Fruit fly (Drosophila melanogaster) whole organism, embryonic: ENCODE results near the gene CG6961.
A peak's percentile ranks its signal among the peaks of the same experiment; 100 is the strongest.

Source experiments
- Aef1 ChIP-seq: fragments of 200-800 bp; sonication (Bioruptor generic); IDR thresholded peaks from 3 replicates; pipeline ENCODE4 v1.3.6; 2022; ENCODE audit warnings: missing biosample characterization, missing genetic modification characterization
- CG10267 ChIP-seq: fragments of 200-800 bp; sonication (Bioruptor generic); optimal IDR thresholded peaks from 2 replicates; lab custom pipeline; 2018; ENCODE audit warnings: missing biosample characterization, mild to moderate bottlenecking, missing genetic modification characterization, moderate library complexity
- CG10959 ChIP-seq: fragments of 200-800 bp; sonication (Bioruptor generic); IDR thresholded peaks from 2 replicates; pipeline ENCODE4 v1.3.6; 2022; ENCODE audit warnings: missing biosample characterization, missing genetic modification characterization
- CG11695 ChIP-seq: fragments of 200-800 bp; sonication (Bioruptor generic); IDR thresholded peaks from 3 replicates; pipeline ENCODE4 v1.3.6; 2022; ENCODE audit warnings: missing biosample characterization, missing genetic modification characterization
- CG12659 ChIP-seq: fragments of 200-800 bp; sonication (Bioruptor generic); optimal IDR thresholded peaks from 3 replicates; lab custom pipeline; 2017; ENCODE audit warnings: mild to moderate bottlenecking, missing biosample characterization, missing genetic modification reagents, missing genetic modification characterization
- CG12942 ChIP-seq: fragments of 200-800 bp; sonication (Bioruptor generic); optimal IDR thresholded peaks from 3 replicates; lab custom pipeline; 2016; ENCODE audit warnings: missing biosample characterization, missing genetic modification characterization
- CG13287 ChIP-seq: fragments of 200-800 bp; sonication (Bioruptor generic); IDR thresholded peaks from 2 replicates; pipeline ENCODE4 v1.3.6; 2022; ENCODE audit warnings: missing biosample characterization, missing genetic modification characterization; ENCODE audit not compliant: partially characterized antibody
- CG15601 ChIP-seq: fragments of 200-800 bp; sonication (Bioruptor generic); optimal IDR thresholded peaks from 3 replicates; lab custom pipeline; 2019; ENCODE audit warnings: missing biosample characterization, mild to moderate bottlenecking, missing genetic modification characterization, moderate library complexity
- CG17186 ChIP-seq: fragments of 200-800 bp; sonication (Bioruptor generic); optimal IDR thresholded peaks from 3 replicates; lab custom pipeline; 2017; ENCODE audit warnings: missing biosample characterization, missing genetic modification reagents, missing genetic modification characterization
- CG2129 ChIP-seq: fragments of 200-800 bp; sonication (Bioruptor generic); IDR thresholded peaks from 2 replicates; pipeline ENCODE4 v1.3.6; 2022; ENCODE audit warnings: missing biosample characterization, missing genetic modification characterization; ENCODE audit not compliant: partially characterized antibody
- CG30020 ChIP-seq: fragments of 200-800 bp; optimal IDR thresholded peaks from 2 replicates; lab custom pipeline; 2019; ENCODE audit warnings: missing biosample characterization, mild to moderate bottlenecking, missing genetic modification characterization, moderate library complexity
- CG30403 ChIP-seq: fragments of 200-800 bp; sonication (Bioruptor generic); optimal IDR thresholded peaks from 3 replicates; lab custom pipeline; 2016; ENCODE audit warnings: missing biosample characterization, missing genetic modification characterization
- CG31441 ChIP-seq: fragments of 200-800 bp; sonication (Bioruptor generic); IDR thresholded peaks from 2 replicates; pipeline ENCODE4 v1.3.6; 2022; ENCODE audit warnings: missing biosample characterization, missing genetic modification characterization
- CG32772 ChIP-seq: fragments of 200-800 bp; sonication (Bioruptor generic); IDR thresholded peaks from 2 replicates; pipeline ENCODE4 v1.3.6; 2022; ENCODE audit warnings: missing biosample characterization, missing genetic modification characterization
- CG33213 ChIP-seq: fragments of 200-800 bp; sonication (Bioruptor generic); optimal IDR thresholded peaks from 3 replicates; lab custom pipeline; 2016; ENCODE audit warnings: missing biosample characterization, missing genetic modification characterization
- CG3726 ChIP-seq: fragments of 200-800 bp; sonication (Bioruptor generic); IDR thresholded peaks from 3 replicates; pipeline ENCODE4, ENCODE4 v1.3.6; 2022; ENCODE audit warnings: missing biosample characterization, missing genetic modification characterization
- CG3995 ChIP-seq: fragments of 200-800 bp; sonication (Bioruptor generic); optimal IDR thresholded peaks from 3 replicates; lab custom pipeline; 2016; ENCODE audit warnings: missing biosample characterization, missing genetic modification characterization
- CG4617 ChIP-seq: fragments of 200-800 bp; sonication (Bioruptor generic); optimal IDR thresholded peaks from 3 replicates; lab custom pipeline; 2016; ENCODE audit warnings: missing biosample characterization, missing genetic modification characterization, borderline replicate concordance
- CG4820 ChIP-seq: fragments of 200-800 bp; sonication (Bioruptor generic); optimal IDR thresholded peaks from 3 replicates; lab custom pipeline; 2016; ENCODE audit warnings: missing biosample characterization, missing genetic modification characterization
- CG6791 ChIP-seq: fragments of 200-800 bp; sonication (Bioruptor generic); IDR thresholded peaks from 3 replicates; pipeline ENCODE4 v1.3.6; 2022; ENCODE audit warnings: missing biosample characterization, missing genetic modification characterization; ENCODE audit not compliant: partially characterized antibody
- CG9932 ChIP-seq: fragments of 200-800 bp; sonication (Bioruptor generic); IDR thresholded peaks from 2 replicates; pipeline ENCODE4 v1.3.6; 2022; ENCODE audit warnings: missing biosample characterization, missing genetic modification characterization
- Dref ChIP-seq: fragments of 200-800 bp; sonication (Bioruptor generic); IDR thresholded peaks from 2 replicates; pipeline ENCODE4 v1.3.6; 2022; ENCODE audit warnings: missing biosample characterization, missing genetic modification characterization
- E2f2 ChIP-seq: fragments of 200-800 bp; sonication (Bioruptor generic); IDR thresholded peaks from 2 replicates; pipeline ENCODE4 v1.3.6; 2022; ENCODE audit warnings: missing biosample characterization, missing genetic modification characterization
- HLH4C ChIP-seq: fragments of 200-800 bp; sonication (Bioruptor generic); IDR thresholded peaks from 3 replicates; pipeline ENCODE4 v1.3.6; 2022; ENCODE audit warnings: missing biosample characterization, missing genetic modification characterization; ENCODE audit not compliant: partially characterized antibody
- HmgZ ChIP-seq: fragments of 200-800 bp; sonication (Bioruptor generic); optimal IDR thresholded peaks from 2 replicates; lab custom pipeline; 2018; ENCODE audit warnings: missing biosample characterization, mild to moderate bottlenecking, missing genetic modification characterization
- Hmr ChIP-seq: fragments of 200-800 bp; sonication (Bioruptor generic); optimal IDR thresholded peaks from 3 replicates; lab custom pipeline; 2017; ENCODE audit warnings: mild to moderate bottlenecking, missing biosample characterization, missing genetic modification reagents, missing genetic modification characterization
- MESR4 ChIP-seq: fragments of 200-800 bp; sonication (Bioruptor generic); optimal IDR thresholded peaks from 2 replicates; lab custom pipeline; 2018; ENCODE audit warnings: missing biosample characterization, mild to moderate bottlenecking, missing genetic modification characterization, moderate library complexity
- Pdp1 ChIP-seq, 2 experiments: fragments of 200-800 bp; sonication (Bioruptor generic); optimal IDR thresholded peaks; 3 replicates each; lab custom pipeline; 2016; ENCODE audit warnings: missing biosample characterization in 2 of 2, missing genetic modification characterization in 2 of 2, mild to moderate bottlenecking in 1 of 2, moderate library complexity in 1 of 2
- Scr ChIP-seq: fragments of 200-800 bp; sonication (Bioruptor generic); IDR thresholded peaks from 2 replicates; pipeline ENCODE4 v1.3.6; 2022; ENCODE audit warnings: missing biosample characterization, missing genetic modification characterization; ENCODE audit not compliant: partially characterized antibody
- Sin3A ChIP-seq: fragments of >200 bp; optimal IDR thresholded peaks from 2 replicates; lab custom pipeline; 2018
- bbx ChIP-seq: fragments of 200-800 bp; sonication (Bioruptor generic); IDR thresholded peaks from 2 replicates; pipeline ENCODE4 v1.3.6; 2022; ENCODE audit warnings: missing biosample characterization, missing genetic modification characterization; ENCODE audit not compliant: partially characterized antibody
- dm ChIP-seq: fragments of 200-800 bp; sonication (Bioruptor generic); optimal IDR thresholded peaks from 3 replicates; lab custom pipeline; 2016; ENCODE audit warnings: missing biosample characterization, missing genetic modification characterization
- fu2 ChIP-seq: fragments of 200-800 bp; sonication (Bioruptor generic); optimal IDR thresholded peaks from 2 replicates; lab custom pipeline; 2016; ENCODE audit warnings: missing biosample characterization, missing genetic modification characterization
- gsb ChIP-seq: fragments of 200-800 bp; sonication (Bioruptor generic); IDR thresholded peaks from 2 replicates; pipeline ENCODE4 v1.3.6; 2022; ENCODE audit warnings: missing biosample characterization, missing genetic modification characterization
- hb ChIP-seq: fragments of 200-800 bp; sonication (Bioruptor generic); IDR thresholded peaks from 3 replicates; pipeline ENCODE4 v1.3.6; 2022; ENCODE audit warnings: missing biosample characterization, missing genetic modification characterization; ENCODE audit not compliant: partially characterized antibody
- hbn ChIP-seq: fragments of 200-800 bp; sonication (Bioruptor generic); IDR thresholded peaks from 2 replicates; pipeline ENCODE4 v1.3.6; 2022; ENCODE audit warnings: missing biosample characterization, missing genetic modification characterization; ENCODE audit not compliant: partially characterized antibody
- kah ChIP-seq: fragments of 200-800 bp; sonication (Bioruptor generic); optimal IDR thresholded peaks from 2 replicates; lab custom pipeline; 2018; ENCODE audit warnings: missing biosample characterization, mild to moderate bottlenecking, missing genetic modification characterization
- ken ChIP-seq: fragments of 200-800 bp; sonication (Bioruptor generic); IDR thresholded peaks from 3 replicates; pipeline ENCODE4 v1.3.6; 2022; ENCODE audit warnings: missing biosample characterization, missing genetic modification characterization
- lola ChIP-seq, 3 experiments: fragments of >200 bp in 2 of 3; fragments of 200-800 bp in 1 of 3; sonication (Bioruptor generic) in 1 of 3; optimal IDR thresholded peaks; 2 replicates each; lab custom pipeline; 2017 to 2019; ENCODE audit warnings: missing biosample characterization in 3 of 3, missing genetic modification characterization in 3 of 3, mild to moderate bottlenecking in 1 of 3, moderate library complexity in 1 of 3
- mirr ChIP-seq: fragments of 200-800 bp; sonication (Bioruptor generic); optimal IDR thresholded peaks from 3 replicates; lab custom pipeline; 2018; ENCODE audit warnings: missing biosample characterization, mild to moderate bottlenecking, missing genetic modification characterization
- nerfin-2 ChIP-seq: fragments of 200-800 bp; sonication (Bioruptor generic); IDR thresholded peaks from 2 replicates; pipeline ENCODE4 v1.3.6; 2022; ENCODE audit warnings: missing biosample characterization, missing genetic modification characterization; ENCODE audit not compliant: partially characterized antibody
- org-1 ChIP-seq: fragments of 200-800 bp; sonication (Bioruptor generic); optimal IDR thresholded peaks from 2 replicates; lab custom pipeline; 2017; ENCODE audit warnings: missing biosample characterization, missing genetic modification characterization
- pzg ChIP-seq: fragments of 200-800 bp; sonication (Bioruptor generic); optimal IDR thresholded peaks from 3 replicates; lab custom pipeline; 2018; ENCODE audit warnings: missing biosample characterization, mild to moderate bottlenecking, missing genetic modification characterization, moderate library complexity
- sna ChIP-seq: fragments of 200-800 bp; sonication (Bioruptor generic); IDR thresholded peaks from 2 replicates; pipeline ENCODE4 v1.3.6; 2022; ENCODE audit warnings: missing biosample characterization, missing genetic modification characterization; ENCODE audit not compliant: partially characterized antibody
- tio ChIP-seq: fragments of 200-800 bp; sonication (Bioruptor generic); optimal IDR thresholded peaks from 2 replicates; lab custom pipeline; 2017; ENCODE audit warnings: missing biosample characterization, missing genetic modification characterization, inconsistent platforms
- ttk ChIP-seq: fragments of 200-800 bp; sonication (Bioruptor generic); IDR thresholded peaks from 2 replicates; pipeline ENCODE4 v2.1.2; 2022; ENCODE audit warnings: missing biosample characterization, missing genetic modification characterization
- vnd ChIP-seq: fragments of 200-800 bp; sonication (Bioruptor generic); IDR thresholded peaks from 3 replicates; pipeline ENCODE4 v1.3.6; 2022; ENCODE audit warnings: missing biosample characterization, missing genetic modification characterization; ENCODE audit not compliant: partially characterized antibody

CG6961 gene

DNA sequence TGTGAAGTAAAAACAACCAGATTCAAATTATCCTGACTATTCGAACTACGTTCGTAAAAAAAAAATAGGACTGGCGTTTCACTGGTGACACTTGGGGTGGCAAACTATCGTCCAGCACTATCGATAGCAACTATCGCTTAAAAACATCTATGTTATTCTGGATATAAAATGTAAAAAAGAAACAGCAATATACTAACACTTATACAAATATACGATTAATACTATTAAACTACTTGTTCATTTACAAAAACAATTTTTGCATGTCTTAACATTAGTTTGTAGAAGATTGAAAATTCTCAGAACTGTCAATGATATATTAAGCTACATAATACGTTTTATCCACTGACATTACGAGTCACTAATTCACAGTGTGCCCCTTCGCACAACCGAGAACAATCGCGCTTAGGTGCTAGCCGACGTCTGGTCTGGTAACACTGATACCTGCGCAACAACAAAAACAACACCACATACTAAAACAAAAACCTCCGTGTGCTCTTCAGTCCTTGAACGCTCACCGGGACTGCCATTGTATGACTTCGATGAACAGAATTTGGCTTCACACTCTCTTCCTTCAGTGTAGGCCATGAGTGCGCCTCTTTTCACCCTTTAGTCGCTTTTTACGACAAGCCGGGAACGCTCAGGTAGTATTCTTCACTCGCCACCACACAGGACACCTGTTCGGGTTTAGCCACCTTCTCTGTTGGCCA lies 4.4 kb downstream of the CG6961 start, which contains the start of gene CG18259:
Gene CG18259 (minus strand): TSS at position 78 of the 707 bp plus-strand sequence.
- TF ChIP-seq Aef1 (GFP tag; lab: Robert Waterston, UW), result peak; percentile 36; the same call in 1 of the 3 replicates
- no peak for TF ChIP-seq ken
- TF ChIP-seq CG4820, result no peak
- peak in 1 of 2 experiments; percentile 46 for TF ChIP-seq Pdp1 (GFP tag; optimal IDR thresholded peaks at IDR 0.05; lab: Kevin White, UChicago)
- TF ChIP-seq CG12659 (GFP tag; lab: Kevin White, UChicago), result peak; percentile 60
- no peak for TF ChIP-seq mirr (GFP tag; lab: Kevin White, UChicago)
- TF ChIP-seq CG30020, result peak; percentile 94
- TF ChIP-seq MESR4 (GFP tag; lab: Kevin White, UChicago), result peak; percentile 54
- TF ChIP-seq CG31441 (GFP tag; lab: Robert Waterston, UW), result peak; percentile 32; the same call in 1 of the 2 replicates
- peak; percentile 1 for TF ChIP-seq CG30403 (GFP tag; lab: Kevin White, UChicago)
- TF ChIP-seq Scr (GFP tag; lab: Robert Waterston, UW), result peak; percentile 91
- peak; percentile 20 for TF ChIP-seq CG15601 (tag; lab: Kevin White, UChicago)
- TF ChIP-seq Dref (GFP tag; lab: Robert Waterston, UW), result peak; percentile 60
- peak; percentile 70; the same call in 1 of the 3 replicates for TF ChIP-seq HLH4C (GFP tag; lab: Robert Waterston, UW)
- TF ChIP-seq HmgZ, result peak; percentile 29
- TF ChIP-seq org-1 (GFP tag; lab: Kevin White, UChicago), result no peak
- TF ChIP-seq vnd (GFP tag; lab: Robert Waterston, UW), result peak; percentile 86
- peak; percentile 31 for TF ChIP-seq CG17186 (GFP tag; lab: Kevin White, UChicago)
- peak; percentile 79 for TF ChIP-seq CG13287 (GFP tag; lab: Robert Waterston, UW)
- peak; percentile 54 for TF ChIP-seq CG32772
- TF ChIP-seq ttk, result no peak
- TF ChIP-seq gsb, result no peak
- peak; percentile 47 for TF ChIP-seq CG3995 (GFP tag; lab: Kevin White, UChicago)
- TF ChIP-seq CG11695 (GFP tag; lab: Robert Waterston, UW), result no peak
- TF ChIP-seq CG10267 (tag; lab: Kevin White, UChicago), result peak; percentile 20
- peak; percentile 39 for TF ChIP-seq Hmr (GFP tag; lab: Kevin White, UChicago)
- TF ChIP-seq lola (GFP tag; optimal IDR thresholded peaks at IDR 0.05; lab: Kevin White, UChicago), result peak in 2 of 3 experiments; percentile 16 to 85
- no peak for TF ChIP-seq CG3726
- TF ChIP-seq dm (GFP tag; lab: Kevin White, UChicago), result peak; percentile 21
- TF ChIP-seq kah (GFP tag; lab: Kevin White, UChicago), result no peak
- TF ChIP-seq hbn (GFP tag; lab: Robert Waterston, UW), result peak; percentile 71
- peak; percentile 6 for TF ChIP-seq fu2 (GFP tag; lab: Kevin White, UChicago)
- peak; percentile 83 for TF ChIP-seq Sin3A (lab: Kevin White, UChicago)
- peak; percentile 70; the same call in 1 of the 2 replicates for TF ChIP-seq bbx (GFP tag; lab: Robert Waterston, UW)
- 0 out of 2 replicates have a peak, but pooled peaks have one; percentile 18 for TF ChIP-seq E2f2 (GFP tag; lab: Robert Waterston, UW)
- peak; percentile 74 for TF ChIP-seq pzg (GFP tag; lab: Kevin White, UChicago)
- TF ChIP-seq CG4617 (GFP tag; lab: Kevin White, UChicago), result peak; percentile 52
- TF ChIP-seq CG6791, result peak; percentile 72; the same call in 2 of the 3 replicates
- TF ChIP-seq CG9932, result peak; percentile 43
- TF ChIP-seq CG2129 (GFP tag; lab: Robert Waterston, UW), result peak; percentile 65
- TF ChIP-seq CG12942 (GFP tag; lab: Kevin White, UChicago), result no peak
- TF ChIP-seq tio (GFP tag; lab: Kevin White, UChicago), result no peak
- TF ChIP-seq CG33213 (GFP tag; lab: Kevin White, UChicago), result peak; percentile 2
- no peak for TF ChIP-seq CG10959 (GFP tag; lab: Robert Waterston, UW)
- TF ChIP-seq sna, result peak; percentile 70; the same call in 1 of the 2 replicates
- peak; percentile 77 for TF ChIP-seq hb (GFP tag; lab: Robert Waterston, UW)
- 0 out of 2 replicates have a peak, but pooled peaks have one; percentile 38 for TF ChIP-seq nerfin-2 (GFP tag; lab: Robert Waterston, UW)
